Fruit fly (Drosophila melanogaster) whole organism, pupa: Measurements from ENCODE around the gene CG32767.
A peak's percentile ranks its signal among the peaks of the same experiment; 100 is the strongest.

Experiments
- CG13204 ChIP-seq: fragments of 200-800 bp; sonication (Bioruptor generic); optimal IDR thresholded peaks from 2 replicates; lab custom pipeline; 2018; ENCODE audit warnings: missing biosample characterization, mild to moderate bottlenecking, missing genetic modification characterization, moderate library complexity
- CG14655 ChIP-seq: fragments of 200-800 bp; sonication (Bioruptor generic); optimal IDR thresholded peaks from 3 replicates; lab custom pipeline; 2017; ENCODE audit warnings: mild to moderate bottlenecking, missing biosample characterization, missing genetic modification reagents, missing genetic modification characterization
- CG15710 ChIP-seq: fragments of 200-800 bp; sonication (Bioruptor generic); optimal IDR thresholded peaks from 2 replicates; lab custom pipeline; 2018; ENCODE audit warnings: missing biosample characterization, mild to moderate bottlenecking, missing genetic modification characterization, moderate library complexity
- CG32121 ChIP-seq: fragments of 200-800 bp; sonication (Bioruptor generic); IDR thresholded peaks from 2 replicates; pipeline ENCODE4 v1.3.6; 2022; ENCODE audit warnings: missing biosample characterization, missing genetic modification characterization
- CG34367 ChIP-seq: fragments of 200-800 bp; sonication (Bioruptor generic); optimal IDR thresholded peaks from 2 replicates; lab custom pipeline; 2018; ENCODE audit warnings: missing biosample characterization, mild to moderate bottlenecking, missing genetic modification characterization
- CG4496 ChIP-seq: fragments of 200-800 bp; sonication (Bioruptor generic); IDR thresholded peaks from 3 replicates; pipeline ENCODE4 v1.3.6; 2022; ENCODE audit warnings: missing biosample characterization, missing genetic modification characterization
- Ets98B ChIP-seq: fragments of 200-800 bp; sonication (Bioruptor generic); IDR thresholded peaks from 2 replicates; pipeline ENCODE4 v1.3.6; 2022; ENCODE audit warnings: missing biosample characterization, missing genetic modification characterization
- Snoo ChIP-seq: fragments of 200-800 bp; sonication (Bioruptor generic); optimal IDR thresholded peaks from 3 replicates; lab custom pipeline; 2017; ENCODE audit warnings: missing biosample characterization, mild to moderate bottlenecking, missing genetic modification characterization, inconsistent platforms
- rn ChIP-seq: fragments of 200-800 bp; sonication (Bioruptor generic); IDR thresholded peaks from 2 replicates; pipeline ENCODE4 v1.3.6; 2022; ENCODE audit warnings: missing biosample characterization, missing genetic modification characterization

- TF ChIP-seq CG15710 (tag; lab: Kevin White, UChicago): peak; percentile 90
- TF ChIP-seq CG4496 (GFP tag; lab: Robert Waterston, UW): peak; percentile 88
- peak; percentile 57 for TF ChIP-seq CG13204
- TF ChIP-seq Ets98B (GFP tag; lab: Robert Waterston, UW): peak; percentile 85
- peak; percentile 66; the same call in 1 of the 2 replicates for TF ChIP-seq rn
- peak; percentile 90 for TF ChIP-seq CG14655 (GFP tag; lab: Kevin White, UChicago)
- peak; percentile 84 for TF ChIP-seq CG34367 (tag; lab: Kevin White, UChicago)
- TF ChIP-seq CG32121 (GFP tag; lab: Robert Waterston, UW): peak; percentile 82
- TF ChIP-seq Snoo (tag; lab: Kevin White, UChicago): peak; percentile 89
These were observed 38.2 kb downstream of the CG32767 start for dm6 chrX:5046256-5046894.
